Fruit fly (Drosophila melanogaster) whole organism, pupa: ENCODE measurements around the gene CG31174.

Experiments
- CG10348 ChIP-seq: fragments of 200-800 bp; sonication (Bioruptor generic); IDR thresholded peaks from 2 replicates; pipeline ENCODE4 v1.3.6; 2022; ENCODE audit warnings: missing biosample characterization, missing genetic modification characterization
- CG13204 ChIP-seq: fragments of 200-800 bp; sonication (Bioruptor generic); optimal IDR thresholded peaks from 2 replicates; lab custom pipeline; 2018; ENCODE audit warnings: missing biosample characterization, mild to moderate bottlenecking, missing genetic modification characterization, moderate library complexity
- CG14655 ChIP-seq: fragments of 200-800 bp; sonication (Bioruptor generic); optimal IDR thresholded peaks from 3 replicates; lab custom pipeline; 2017; ENCODE audit warnings: mild to moderate bottlenecking, missing biosample characterization, missing genetic modification reagents, missing genetic modification characterization
- CG15710 ChIP-seq: fragments of 200-800 bp; sonication (Bioruptor generic); optimal IDR thresholded peaks from 2 replicates; lab custom pipeline; 2018; ENCODE audit warnings: missing biosample characterization, mild to moderate bottlenecking, missing genetic modification characterization, moderate library complexity
- CG17806 ChIP-seq: fragments of 200-800 bp; sonication (Bioruptor generic); optimal IDR thresholded peaks from 2 replicates; lab custom pipeline; 2018; ENCODE audit warnings: missing biosample characterization, mild to moderate bottlenecking, missing genetic modification characterization, moderate library complexity
- CG32121 ChIP-seq: fragments of 200-800 bp; sonication (Bioruptor generic); IDR thresholded peaks from 2 replicates; pipeline ENCODE4 v1.3.6; 2022; ENCODE audit warnings: missing biosample characterization, missing genetic modification characterization
- CG4496 ChIP-seq: fragments of 200-800 bp; sonication (Bioruptor generic); IDR thresholded peaks from 3 replicates; pipeline ENCODE4 v1.3.6; 2022; ENCODE audit warnings: missing biosample characterization, missing genetic modification characterization
- EcR ChIP-seq: fragments of 200-800 bp; sonication (Bioruptor generic); optimal IDR thresholded peaks from 3 replicates; lab custom pipeline; 2019; ENCODE audit warnings: missing biosample characterization, missing genetic modification characterization, mild to moderate bottlenecking, moderate library complexity, missing genetic modification reagents
- fd96Ca ChIP-seq: fragments of 200-800 bp; sonication (Bioruptor generic); IDR thresholded peaks from 3 replicates; pipeline ENCODE4 v1.3.6; 2022; ENCODE audit warnings: missing biosample characterization, missing genetic modification characterization
- rn ChIP-seq: fragments of 200-800 bp; sonication (Bioruptor generic); IDR thresholded peaks from 2 replicates; pipeline ENCODE4 v1.3.6; 2022; ENCODE audit warnings: missing biosample characterization, missing genetic modification characterization

DNA sequence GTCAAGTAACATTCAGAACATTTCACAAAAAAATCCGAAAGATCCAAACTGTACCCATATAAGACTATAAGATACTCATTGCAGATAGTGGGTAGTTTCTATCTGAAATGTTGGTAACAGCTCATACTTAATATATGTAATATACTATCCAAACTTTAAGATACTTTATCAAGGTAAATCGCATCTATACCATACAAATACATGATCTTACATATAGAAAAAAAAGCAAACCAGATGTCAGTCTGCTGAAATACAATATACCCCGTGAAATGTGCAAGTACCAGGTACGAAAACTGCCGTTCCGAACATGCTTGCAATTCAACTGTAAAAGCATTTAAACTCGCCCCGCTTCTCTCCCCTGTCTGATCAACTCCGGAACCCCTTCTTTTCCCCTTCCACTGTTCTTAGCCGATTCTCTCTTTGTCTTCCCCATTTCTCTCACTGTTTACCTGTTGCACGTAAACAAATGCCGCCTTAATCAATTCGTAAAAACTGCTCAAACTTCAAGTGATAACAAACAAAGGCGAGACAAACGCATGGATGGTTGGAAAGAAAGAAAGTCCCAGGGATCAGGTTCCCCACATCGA is 41.8 kb downstream of the CG31174 start:
- TF ChIP-seq CG32121, result no peak
- TF ChIP-seq CG17806 (tag; lab: Kevin White, UChicago), result no peak
- peak; percentile 28; the same call in 1 of the 3 replicates for TF ChIP-seq CG4496 (GFP tag; lab: Robert Waterston, UW)
- TF ChIP-seq CG13204 (GFP tag; lab: Kevin White, UChicago), result no peak
- no peak for TF ChIP-seq fd96Ca (GFP tag; lab: Robert Waterston, UW)
- TF ChIP-seq CG15710 (tag; lab: Kevin White, UChicago), result no peak
- TF ChIP-seq CG14655, result peak; percentile 36
- TF ChIP-seq EcR (GFP tag; lab: Kevin White, UChicago), result no peak
- TF ChIP-seq CG10348 (GFP tag; lab: Robert Waterston, UW), result no peak
- no peak for TF ChIP-seq rn (GFP tag; lab: Robert Waterston, UW)
